Worm (Caenorhabditis elegans): ENCODE results near the gene perm-1.

ce11 chrII:7842053-7842452 lies 38.6 kb upstream of the perm-1 start, which contains the start of gene klp-3:
- TF ChIP-seq lir-3 (tag; optimal IDR thresholded peaks at IDR 0.05; ENCODE audit: poor library complexity) (no peak), egl-27 (tag; optimal IDR thresholded peaks at IDR 0.05) (no peak), nhr-90 (tag; optimal IDR thresholded peaks at IDR 0.05; ENCODE audit: poor library complexity) (no peak), ceh-82 (tag; optimal IDR thresholded peaks at IDR 0.05) (no peak), mdl-1 (tag; optimal IDR thresholded peaks at IDR 0.05) (no peak), hlh-17 (GFP tag; optimal IDR thresholded peaks at IDR 0.05; ENCODE audit: borderline replicate concordance) (no peak), aly-2 (tag; optimal IDR thresholded peaks at IDR 0.05) (no peak)

All from whole organism, L1 larva.